Worm (Caenorhabditis elegans) whole organism, L4 larva: ENCODE results near the gene cnc-2.

Source experiments
- D1046.2 ChIP-seq: fragments of 200-800 bp; sonication (Bioruptor generic); IDR thresholded peaks from 2 replicates; pipeline ENCODE4 v1.3.6; 2022; ENCODE audit warnings: missing genetic modification characterization, missing compliant biosample characterization
- ces-1 ChIP-seq: fragments of 150-350 bp; sonication (generic microtip); optimal IDR thresholded peaks from 4 replicates; lab custom pipeline; 2014; ENCODE audit warnings: missing biosample characterization, missing genetic modification reagents, missing genetic modification characterization
- lin-39 ChIP-seq: fragments of 150-350 bp; optimal IDR thresholded peaks from 2 replicates; lab custom pipeline; 2014; ENCODE audit warnings: missing biosample characterization, missing genetic modification reagents, missing genetic modification characterization
- mdl-1 ChIP-seq, 2 experiments: fragments of 150-350 bp in 1 of 2; sonication (generic microtip) in 1 of 2; optimal IDR thresholded peaks; 2 replicates each; lab custom pipeline; 2014 to 2017; ENCODE audit warnings: missing biosample characterization in 2 of 2, missing genetic modification characterization in 2 of 2
- nhr-11 ChIP-seq: fragments of 150-350 bp; optimal IDR thresholded peaks from 2 replicates; lab custom pipeline; 2014; ENCODE audit warnings: missing biosample characterization, missing genetic modification characterization
- nhr-111 ChIP-seq: fragments of 200-800 bp; sonication (Bioruptor generic); optimal IDR thresholded peaks from 2 replicates; lab custom pipeline; 2018; ENCODE audit warnings: mild to moderate bottlenecking, missing genetic modification characterization, missing compliant biosample characterization
- tra-1 ChIP-seq: fragments of 200-800 bp; sonication (Bioruptor generic); IDR thresholded peaks from 2 replicates; pipeline ENCODE4 v1.3.6; 2022; ENCODE audit warnings: missing genetic modification reagents, missing genetic modification characterization, missing compliant biosample characterization
- ztf-11 ChIP-seq: fragments of 150-350 bp; optimal IDR thresholded peaks from 2 replicates; lab custom pipeline; 2014; ENCODE audit warnings: missing biosample characterization, missing genetic modification characterization

DNA sequence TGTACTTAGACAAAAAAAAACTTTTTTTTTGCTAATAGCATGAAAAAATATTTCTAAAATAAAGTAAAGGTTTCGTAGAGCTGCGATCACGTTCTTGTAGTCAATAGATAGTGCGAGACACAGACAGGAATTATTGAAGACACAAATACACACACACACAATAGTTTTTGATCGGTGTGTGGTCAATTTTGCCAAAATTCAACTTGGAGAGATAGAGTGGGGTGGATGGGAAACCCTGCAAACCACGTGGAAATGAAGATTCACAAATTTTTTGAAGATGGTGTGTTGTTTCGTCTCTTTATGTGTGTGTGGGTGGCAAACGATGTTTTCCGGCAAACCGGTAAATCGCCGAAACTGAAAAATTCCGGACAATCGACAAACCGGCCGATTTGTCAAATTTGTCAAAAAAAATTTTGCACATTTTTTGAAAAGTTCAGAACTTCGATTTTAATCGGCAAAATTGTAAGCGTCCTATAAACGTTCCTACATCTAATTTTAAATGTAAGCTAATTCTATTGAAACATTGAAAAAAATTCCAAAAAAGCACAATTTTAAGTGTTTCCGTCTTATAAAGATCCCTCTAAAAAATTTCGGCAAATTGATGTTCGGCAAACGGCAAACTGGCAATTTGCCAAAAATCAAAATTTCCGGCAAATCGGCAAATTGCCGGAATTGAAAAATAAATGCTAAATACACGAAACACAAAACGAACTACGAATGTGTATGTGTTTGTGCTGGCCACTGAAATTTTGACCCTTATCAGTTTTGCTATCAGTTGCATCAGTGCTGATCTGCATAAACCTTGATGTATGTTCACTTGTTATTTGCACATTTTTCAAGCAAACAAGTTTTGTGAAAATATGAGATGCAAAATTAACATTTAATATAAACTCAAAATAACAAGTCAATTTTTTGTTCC lies 17.2 kb downstream of the cnc-2 start:
- TF ChIP-seq D1046.2 (GFP tag; lab: Robert Waterston, UW) (no peak), tra-1 (no peak), mdl-1 (tag; optimal IDR thresholded peaks at IDR 0.05; lab: Kevin White, UChicago) (no peak), lin-39 (no peak), nhr-111 (GFP tag; lab: Kevin White, UChicago) (no peak), nhr-11 (no peak), ztf-11 (tag; lab: Kevin White, UChicago) (no peak), ces-1 (GFP tag; lab: Kevin White, UChicago) (no peak)
